Fruit fly (Drosophila melanogaster): Measurements from ENCODE around the gene CG45066.
A peak's percentile ranks its signal among the peaks of the same experiment; 100 is the strongest.

Gene CG45066

dm6 chr3L:3081966-3082516 is 29.0 kb downstream of the CG45066 start:
- TF ChIP-seq tai (GFP tag; optimal IDR thresholded peaks at IDR 0.05): no peak
- TF ChIP-seq GATAd (GFP tag; optimal IDR thresholded peaks at IDR 0.05): no peak
- TF ChIP-seq Sp1 (GFP tag; optimal IDR thresholded peaks at IDR 0.05): no peak
- no peak for TF ChIP-seq lola (GFP tag; optimal IDR thresholded peaks at IDR 0.05)
- no peak for TF ChIP-seq CG32264 (GFP tag; optimal IDR thresholded peaks at IDR 0.05)
- no peak for TF ChIP-seq foxo (GFP tag; optimal IDR thresholded peaks at IDR 0.05)
- TF ChIP-seq Vsx2 (GFP tag; optimal IDR thresholded peaks at IDR 0.05; ENCODE audit: partially characterized antibody): peak; percentile 49
- peak; percentile 40 for TF ChIP-seq Rel (GFP tag; optimal IDR thresholded peaks at IDR 0.05)
- TF ChIP-seq Rel (tag; optimal IDR thresholded peaks at IDR 0.05): no peak
- no peak for TF ChIP-seq dmrt93B (GFP tag; optimal IDR thresholded peaks at IDR 0.05)

dm6 chr3L:3081146-3081872 is 29.7 kb downstream of the CG45066 start:
- peak; percentile 84 for TF ChIP-seq Dif (GFP tag; optimal IDR thresholded peaks at IDR 0.05; ENCODE audit: partially characterized antibody)
- peak; percentile 98 for TF ChIP-seq Hnf4 (GFP tag; optimal IDR thresholded peaks at IDR 0.05)
- TF ChIP-seq OdsH (GFP tag; optimal IDR thresholded peaks at IDR 0.05): peak; percentile 99
- TF ChIP-seq ey (GFP tag; optimal IDR thresholded peaks at IDR 0.05): peak; percentile 99
- peak; percentile 98 for TF ChIP-seq brk (GFP tag; optimal IDR thresholded peaks at IDR 0.05)
- TF ChIP-seq Myc (optimal IDR thresholded peaks at IDR 0.05): peak; percentile 55
- peak; percentile 95 for TF ChIP-seq tai (GFP tag; optimal IDR thresholded peaks at IDR 0.05)
- peak; percentile 91 for TF ChIP-seq GATAd (GFP tag; optimal IDR thresholded peaks at IDR 0.05)
- peak; percentile 99 for TF ChIP-seq h (GFP tag; optimal IDR thresholded peaks at IDR 0.05)
- TF ChIP-seq Abd-B (GFP tag; optimal IDR thresholded peaks at IDR 0.05): no peak
- TF ChIP-seq pan (optimal IDR thresholded peaks at IDR 0.05): no peak
- peak; percentile 99 for TF ChIP-seq br (GFP tag; optimal IDR thresholded peaks at IDR 0.05)
- TF ChIP-seq woc (GFP tag; optimal IDR thresholded peaks at IDR 0.05): peak; percentile 98
- peak; percentile 98 for TF ChIP-seq Sp1 (GFP tag; optimal IDR thresholded peaks at IDR 0.05)
- TF ChIP-seq CG32264 (GFP tag; optimal IDR thresholded peaks at IDR 0.05): peak; percentile 97
- no peak for TF ChIP-seq Vsx2 (GFP tag; optimal IDR thresholded peaks at IDR 0.05; ENCODE audit: partially characterized antibody)
- TF ChIP-seq usp (GFP tag; optimal IDR thresholded peaks at IDR 0.05): no peak
- TF ChIP-seq foxo (GFP tag; optimal IDR thresholded peaks at IDR 0.05): peak; percentile 96 to 99
- TF ChIP-seq Mio (GFP tag; optimal IDR thresholded peaks at IDR 0.05): peak; percentile 87
- TF ChIP-seq dl (GFP tag; optimal IDR thresholded peaks at IDR 0.05; ENCODE audit: insufficient read depth in 1 of 2, partially characterized antibody in 2 of 2): peak; percentile 59 to 76
- TF ChIP-seq Jra (GFP tag; optimal IDR thresholded peaks at IDR 0.05): peak; percentile 97
- peak; percentile 96 for TF ChIP-seq dsf (GFP tag; optimal IDR thresholded peaks at IDR 0.05; ENCODE audit: borderline replicate concordance)
- TF ChIP-seq CG9705 (GFP tag; optimal IDR thresholded peaks at IDR 0.05): peak; percentile 94
- peak; percentile 91 for TF ChIP-seq dmrt93B (GFP tag; optimal IDR thresholded peaks at IDR 0.05)
- no peak for TF ChIP-seq N (GFP tag; optimal IDR thresholded peaks at IDR 0.05)
- TF ChIP-seq HLH106 (tag; optimal IDR thresholded peaks at IDR 0.05): peak; percentile 97
- peak; percentile 99 for TF ChIP-seq rgr (GFP tag; optimal IDR thresholded peaks at IDR 0.05)
- TF ChIP-seq sv (GFP tag; optimal IDR thresholded peaks at IDR 0.05): peak; percentile 99
- TF ChIP-seq sage (GFP tag; optimal IDR thresholded peaks at IDR 0.05): peak; percentile 99
- TF ChIP-seq CrebA (GFP tag; optimal IDR thresholded peaks at IDR 0.05; ENCODE audit: borderline replicate concordance): peak; percentile 97
- TF ChIP-seq Dfd (GFP tag; optimal IDR thresholded peaks at IDR 0.05): no peak
- peak; percentile 99 for TF ChIP-seq fru (GFP tag; optimal IDR thresholded peaks at IDR 0.05)
- TF ChIP-seq Hr83 (GFP tag; optimal IDR thresholded peaks at IDR 0.05; ENCODE audit: poor library complexity, severe bottlenecking): peak; percentile 81
- no peak for TF ChIP-seq jim (GFP tag; optimal IDR thresholded peaks at IDR 0.05)
- TF ChIP-seq Hr78 (GFP tag; optimal IDR thresholded peaks at IDR 0.05): no peak
- TF ChIP-seq psq (GFP tag; optimal IDR thresholded peaks at IDR 0.05): peak; percentile 98
- TF ChIP-seq Rel (GFP tag; optimal IDR thresholded peaks at IDR 0.05): peak; percentile 98
- peak; percentile 95 for TF ChIP-seq Rel (tag; optimal IDR thresholded peaks at IDR 0.05)
- TF ChIP-seq lola (GFP tag; optimal IDR thresholded peaks at IDR 0.05): no peak
